Fruit fly (Drosophila melanogaster): Measurements from ENCODE around the gene SP1029.

dm6 chr3R:29207996-29208395, 42.3 kb downstream of the SP1029 start:
- no peak for TF ChIP-seq CG11617 (GFP tag; optimal IDR thresholded peaks at IDR 0.05)
- no peak for TF ChIP-seq tj (GFP tag; optimal IDR thresholded peaks at IDR 0.05)
- no peak for TF ChIP-seq CG7101 (tag; optimal IDR thresholded peaks at IDR 0.05)
- TF ChIP-seq CG12768 (GFP tag; optimal IDR thresholded peaks at IDR 0.05), result no peak
- TF ChIP-seq CG1620 (GFP tag; optimal IDR thresholded peaks at IDR 0.05), result no peak
- no peak for TF ChIP-seq kay (GFP tag; ENCODE audit: borderline replicate concordance)
- TF ChIP-seq toe (GFP tag; optimal IDR thresholded peaks at IDR 0.05), result no peak
